Fruit fly (Drosophila melanogaster): ENCODE measurements around the gene cass.

- TF ChIP-seq Hr83 (GFP tag; optimal IDR thresholded peaks at IDR 0.05; ENCODE audit: poor library complexity, severe bottlenecking) = no peak
- no peak for TF ChIP-seq h (GFP tag; optimal IDR thresholded peaks at IDR 0.05)
- no peak for TF ChIP-seq psq (GFP tag; optimal IDR thresholded peaks at IDR 0.05)
- no peak for TF ChIP-seq dsf (GFP tag; optimal IDR thresholded peaks at IDR 0.05; ENCODE audit: borderline replicate concordance)
- no peak for TF ChIP-seq br (GFP tag; optimal IDR thresholded peaks at IDR 0.05)
- TF ChIP-seq Sp1 (GFP tag; optimal IDR thresholded peaks at IDR 0.05) = no peak
- TF ChIP-seq foxo (GFP tag; optimal IDR thresholded peaks at IDR 0.05) = no peak
- no peak for TF ChIP-seq CG9705 (GFP tag; optimal IDR thresholded peaks at IDR 0.05)
- no peak for TF ChIP-seq GATAd (GFP tag; optimal IDR thresholded peaks at IDR 0.05)
- TF ChIP-seq Mio (GFP tag; optimal IDR thresholded peaks at IDR 0.05) = no peak
- TF ChIP-seq Rel (GFP tag; optimal IDR thresholded peaks at IDR 0.05) = no peak
- no peak for TF ChIP-seq Rel (tag; optimal IDR thresholded peaks at IDR 0.05)
- no peak for TF ChIP-seq Myc (optimal IDR thresholded peaks at IDR 0.05)
- TF ChIP-seq Abd-B (GFP tag; optimal IDR thresholded peaks at IDR 0.05) = no peak
Observed at dm6 chr2L:17485457-17485856, 7.8 kb upstream of the cass start, which contains the start of the genes CG43221 and CG43645.
